Worm (Caenorhabditis elegans) whole organism, young adult: Measurements from ENCODE around the gene ergi-3.

Source experiments
- B0019.2 ChIP-seq: fragments of 200-800 bp; sonication (Bioruptor generic); conservative IDR thresholded peaks from 2 replicates; pipeline ENCODE4 v1.3.6; 2022; ENCODE audit warnings: missing genetic modification reagents, missing genetic modification characterization, missing compliant biosample characterization
- F39B2.1 ChIP-seq: fragments of 200-800 bp; sonication (Bioruptor generic); IDR thresholded peaks from 2 replicates; pipeline ENCODE4 v1.3.6; 2022; ENCODE audit warnings: missing genetic modification reagents, missing genetic modification characterization, missing compliant biosample characterization
- F52B5.7 ChIP-seq: sonication (generic microtip); optimal IDR thresholded peaks from 2 replicates; lab custom pipeline; 2016; ENCODE audit warnings: mild to moderate bottlenecking, missing genetic modification characterization, missing compliant biosample characterization
- T26A5.8 ChIP-seq: sonication (generic microtip); optimal IDR thresholded peaks from 2 replicates; lab custom pipeline; 2016; ENCODE audit warnings: missing genetic modification characterization, missing compliant biosample characterization
- Y79H2A.3 ChIP-seq: fragments of 200-800 bp; sonication (Bioruptor generic); conservative IDR thresholded peaks from 2 replicates; pipeline ENCODE4 v1.3.6; 2022; ENCODE audit warnings: missing genetic modification reagents, missing genetic modification characterization, missing compliant biosample characterization
- ZK185.1 ChIP-seq: sonication (generic microtip); optimal IDR thresholded peaks from 2 replicates; lab custom pipeline; 2016; ENCODE audit warnings: mild to moderate bottlenecking, missing genetic modification characterization, missing compliant biosample characterization; ENCODE audit not compliant: poor library complexity, severe bottlenecking
- akir-1 ChIP-seq: fragments of 200-800 bp; sonication (Bioruptor generic); optimal IDR thresholded peaks from 2 replicates; lab custom pipeline; 2018; ENCODE audit warnings: mild to moderate bottlenecking, missing genetic modification characterization, moderate library complexity, missing compliant biosample characterization
- attf-5 ChIP-seq: fragments of 200-800 bp; sonication (Bioruptor generic); optimal IDR thresholded peaks from 2 replicates; lab custom pipeline; 2018; ENCODE audit warnings: mild to moderate bottlenecking, missing genetic modification characterization, missing compliant biosample characterization
- ccch-3 ChIP-seq: fragments of 200-800 bp; sonication (Bioruptor generic); optimal IDR thresholded peaks from 2 replicates; lab custom pipeline; 2018; ENCODE audit warnings: mild to moderate bottlenecking, missing genetic modification characterization, missing compliant biosample characterization
- cebp-1 ChIP-seq, 2 experiments: fragments of 200-800 bp in 1 of 2; sonication (Bioruptor generic) in 1 of 2; sonication (generic microtip) in 1 of 2; IDR thresholded peaks in 1 of 2; optimal IDR thresholded peaks in 1 of 2; 2 replicates each; pipeline versions ENCODE4 v1.3.6 to Lab custom; 2017 to 2022; ENCODE audit warnings: missing compliant biosample characterization in 2 of 2, missing genetic modification characterization in 2 of 2, mild to moderate bottlenecking in 1 of 2, missing genetic modification reagents in 1 of 2, moderate library complexity in 1 of 2
- ceh-100 ChIP-seq: fragments of 200-800 bp; sonication (Bioruptor generic); IDR thresholded peaks from 2 replicates; pipeline ENCODE4 v1.3.6; 2022; ENCODE audit warnings: missing genetic modification reagents, missing genetic modification characterization, missing compliant biosample characterization
- ceh-27 ChIP-seq: fragments of 200-800 bp; sonication (Bioruptor generic); optimal IDR thresholded peaks from 2 replicates; lab custom pipeline; 2018; ENCODE audit warnings: mild to moderate bottlenecking, missing genetic modification characterization, moderate library complexity, missing compliant biosample characterization
- ceh-58 ChIP-seq: fragments of 200-800 bp; sonication (Bioruptor generic); IDR thresholded peaks from 2 replicates; pipeline ENCODE4 v1.3.6; 2022; ENCODE audit warnings: missing genetic modification characterization, missing compliant biosample characterization
- ekl-4 ChIP-seq: fragments of 200-800 bp; sonication (Bioruptor generic); IDR thresholded peaks from 2 replicates; pipeline ENCODE4 v1.3.6; 2022; ENCODE audit warnings: missing genetic modification reagents, missing genetic modification characterization, missing compliant biosample characterization
- let-607 ChIP-seq, 2 experiments: fragments of 200-800 bp in 1 of 2; sonication (Bioruptor generic) in 1 of 2; sonication (generic microtip) in 1 of 2; optimal IDR thresholded peaks; 2 replicates each; lab custom pipeline; 2016 to 2018; ENCODE audit warnings: mild to moderate bottlenecking in 2 of 2, missing compliant biosample characterization in 2 of 2, missing genetic modification characterization in 2 of 2, moderate library complexity in 2 of 2, missing genotype in 1 of 2
- madf-3 ChIP-seq: fragments of 200-800 bp; sonication (Bioruptor generic); IDR thresholded peaks from 2 replicates; pipeline ENCODE4 v1.3.6; 2022; ENCODE audit warnings: missing genetic modification reagents, missing genetic modification characterization, missing compliant biosample characterization
- madf-8 ChIP-seq: fragments of 200-800 bp; sonication (Bioruptor generic); conservative IDR thresholded peaks from 2 replicates; pipeline ENCODE4 v1.3.6; 2022; ENCODE audit warnings: missing genetic modification reagents, missing genetic modification characterization, missing compliant biosample characterization
- mel-28 ChIP-seq: sonication (generic microtip); optimal IDR thresholded peaks from 2 replicates; lab custom pipeline; 2016; ENCODE audit warnings: borderline replicate concordance, mild to moderate bottlenecking, missing genetic modification characterization, missing compliant biosample characterization
- nhr-179 ChIP-seq: sonication (generic microtip); optimal IDR thresholded peaks from 2 replicates; lab custom pipeline; 2016; ENCODE audit warnings: mild to moderate bottlenecking, missing genetic modification characterization, missing compliant biosample characterization
- nhr-80 ChIP-seq: sonication (generic microtip); optimal IDR thresholded peaks from 2 replicates; lab custom pipeline; 2016; ENCODE audit warnings: missing genetic modification characterization, missing compliant biosample characterization
- pbrm-1 ChIP-seq: fragments of 200-800 bp; sonication (Bioruptor generic); IDR thresholded peaks from 2 replicates; pipeline ENCODE4 v1.3.6; 2022; ENCODE audit warnings: missing genetic modification reagents, missing genetic modification characterization, missing compliant biosample characterization
- pha-4 ChIP-seq: fragments of 150-350 bp; sonication (generic microtip); optimal IDR thresholded peaks from 2 replicates; lab custom pipeline; 2014; ENCODE audit warnings: missing biosample characterization, missing genetic modification reagents, missing genetic modification characterization
- rcor-1 ChIP-seq: fragments of 200-800 bp; sonication (Bioruptor generic); IDR thresholded peaks from 2 replicates; pipeline ENCODE4 v1.3.6; 2022; ENCODE audit warnings: missing genetic modification reagents, missing genetic modification characterization, missing compliant biosample characterization
- rpc-1 ChIP-seq, 2 experiments: fragments of 150-350 bp in 1 of 2; sonication (generic microtip) in 1 of 2; optimal IDR thresholded peaks; 2 replicates each; lab custom pipeline; 2014 to 2018; ENCODE audit warnings: missing biosample characterization in 1 of 2, missing genetic modification characterization in 1 of 2, missing genetic modification reagents in 1 of 2, missing genotype in 1 of 2
- snpc-4 ChIP-seq, 5 experiments: fragments of 150-350 bp in 1 of 5; sonication (generic microtip) in 4 of 5; optimal IDR thresholded peaks; 2 replicates each; lab custom pipeline; 2014 to 2018; ENCODE audit warnings: missing genetic modification characterization in 5 of 5, missing biosample characterization in 3 of 5, antibody characterized with exemption in 2 of 5, mild to moderate bottlenecking in 2 of 5, missing compliant biosample characterization in 2 of 5, missing genotype in 2 of 5, moderate library complexity in 2 of 5, missing genetic modification reagents in 1 of 5
- tbx-9 ChIP-seq: sonication (generic microtip); optimal IDR thresholded peaks from 2 replicates; lab custom pipeline; 2016; ENCODE audit warnings: borderline replicate concordance, missing genetic modification characterization, inconsistent platforms, missing compliant biosample characterization
- zfh-2 ChIP-seq: fragments of 200-800 bp; sonication (Bioruptor generic); conservative IDR thresholded peaks from 2 replicates; pipeline ENCODE4 v1.3.6; 2022; ENCODE audit warnings: missing genetic modification reagents, missing genetic modification characterization, missing compliant biosample characterization
- ztf-6 ChIP-seq: fragments of 200-800 bp; sonication (Bioruptor generic); IDR thresholded peaks from 2 replicates; pipeline ENCODE4 v1.3.6; 2022; ENCODE audit warnings: missing genetic modification reagents, missing genetic modification characterization, missing compliant biosample characterization

ergi-3 gene

DNA sequence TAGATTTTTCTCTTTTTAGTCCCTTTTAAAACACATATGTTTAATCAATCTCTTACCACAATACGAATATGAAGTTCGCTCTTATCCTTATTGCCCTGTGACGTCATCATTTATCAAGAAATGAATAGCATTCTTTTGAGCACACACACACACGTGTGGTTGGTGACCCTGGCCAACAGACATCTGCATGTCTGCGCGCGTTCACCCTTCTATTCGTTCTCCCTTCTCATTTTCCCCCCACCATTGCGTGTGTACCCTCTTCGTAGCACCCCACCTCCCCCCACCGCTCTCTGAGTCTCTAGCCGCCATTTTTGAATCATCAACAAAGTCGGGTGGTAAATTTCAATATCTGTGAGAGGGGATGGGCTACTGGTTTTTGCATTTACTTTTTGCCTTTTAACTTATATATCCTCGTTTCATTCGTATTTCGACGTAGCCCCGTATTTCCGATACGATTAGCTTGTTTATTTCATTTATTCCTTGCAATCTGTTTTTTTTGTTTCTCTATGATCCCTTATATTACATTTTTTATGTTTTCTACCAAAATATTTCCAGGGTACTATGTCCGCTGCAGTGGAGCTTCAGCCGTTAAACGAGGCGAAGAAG lies 15.9 kb downstream of the ergi-3 start, which contains the start of gene ent-2 (continued):
- TF ChIP-seq ceh-100 (no peak), ccch-3 (no peak), tbx-9 (tag; lab: Kevin White, UChicago) (no peak), pha-4 (tag; lab: Kevin White, UChicago) (no peak), F52B5.7 (no peak), mel-28 (tag; lab: Kevin White, UChicago) (no peak), pbrm-1 (GFP tag; lab: Robert Waterston, UW) (no peak), zfh-2 (GFP tag; lab: Robert Waterston, UW) (peak; percentile 45; the same call in 1 of the 2 replicates), ekl-4 (GFP tag; lab: Robert Waterston, UW) (no peak), madf-8 (GFP tag; lab: Robert Waterston, UW) (no peak), madf-3 (GFP tag; lab: Robert Waterston, UW) (no peak), rpc-1 (optimal IDR thresholded peaks at IDR 0.05; lab: Kevin White, UChicago) (no peak), rpc-1 (tag; optimal IDR thresholded peaks at IDR 0.05; lab: Kevin White, UChicago) (no peak), Y79H2A.3 (no peak), nhr-80 (no peak), ceh-27 (GFP tag; lab: Kevin White, UChicago) (no peak), F39B2.1 (GFP tag; lab: Robert Waterston, UW) (no peak), ZK185.1 (no peak), T26A5.8 (no peak), cebp-1 (GFP tag; IDR thresholded peaks at IDR 0.05; lab: Robert Waterston, UW) (no peak), cebp-1 (tag; optimal IDR thresholded peaks at IDR 0.05; lab: Kevin White, UChicago) (no peak), B0019.2 (GFP tag; lab: Robert Waterston, UW) (no peak)

DNA sequence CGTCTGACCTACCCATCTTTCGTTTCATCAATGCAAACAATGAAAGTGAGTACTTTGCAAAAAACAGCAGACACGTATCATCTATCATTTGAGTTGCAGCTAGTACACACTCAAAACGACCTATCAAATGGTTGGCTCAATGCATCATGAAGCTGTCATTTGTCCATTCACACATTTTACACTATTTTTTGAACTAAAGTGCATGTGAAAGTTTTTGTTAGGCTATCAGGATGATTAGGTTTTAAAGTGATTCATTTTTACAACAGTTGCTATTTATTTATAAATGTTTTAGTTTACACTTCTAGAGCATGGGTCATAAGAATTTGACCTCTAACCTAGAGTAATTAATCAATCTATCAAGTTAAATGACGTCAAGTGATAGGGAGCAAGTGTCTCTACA lies 16.6 kb downstream of the ergi-3 start:
- TF ChIP-seq let-607 (tag; optimal IDR thresholded peaks at IDR 0.05; lab: Kevin White, UChicago) (peak in 1 of 2 experiments; percentile 50), akir-1 (GFP tag; lab: Kevin White, UChicago) (no peak), snpc-4 (GFP tag; optimal IDR thresholded peaks at IDR 0.05; lab: Kevin White, UChicago) (no peak), snpc-4 (tag; optimal IDR thresholded peaks at IDR 0.05; lab: Kevin White, UChicago) (no peak)
- TF ChIP-seq, all 124 proteins: peak for 1

DNA sequence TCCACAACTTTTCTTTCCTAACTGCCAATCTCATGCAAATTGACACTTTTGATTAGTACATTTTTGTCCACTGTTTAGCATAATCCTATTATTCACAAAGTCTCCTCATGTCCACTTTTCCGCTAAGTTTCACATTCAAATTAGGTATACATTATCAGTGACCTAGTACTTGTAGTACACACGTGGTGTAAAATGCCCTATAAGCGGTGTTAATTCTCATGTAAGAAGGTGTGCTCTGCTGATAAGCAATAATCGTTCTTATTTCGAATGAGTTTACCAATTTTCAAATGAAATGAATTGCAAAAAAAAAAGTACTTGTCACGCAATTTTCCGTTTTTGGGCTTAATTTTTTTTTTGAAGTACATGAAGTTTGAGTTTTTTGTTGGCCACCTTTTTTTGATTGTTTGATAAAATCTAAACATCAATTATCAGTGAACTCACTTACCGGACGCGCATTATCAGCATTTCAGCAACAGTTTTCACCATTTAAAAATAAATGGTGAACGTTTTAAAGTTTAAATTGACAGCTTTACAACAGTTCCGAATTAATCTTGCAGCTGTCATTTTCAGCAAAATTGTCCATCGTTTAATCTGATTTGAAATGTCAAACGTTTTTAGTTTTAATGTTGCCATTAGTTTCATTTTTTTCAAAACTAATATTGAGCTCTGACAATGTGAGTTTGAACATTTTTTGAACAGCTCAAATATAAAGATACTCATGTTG lies 17.7 kb downstream of the ergi-3 start:
- TF ChIP-seq nhr-80, result peak; percentile 81
- TF ChIP-seq ceh-58 (GFP tag; lab: Robert Waterston, UW), result no peak
- no peak for TF ChIP-seq attf-5 (GFP tag; lab: Kevin White, UChicago)
- peak; percentile 61 to 70 for TF ChIP-seq let-607 (tag; optimal IDR thresholded peaks at IDR 0.05; lab: Kevin White, UChicago)
- no peak for TF ChIP-seq ceh-100
- peak; percentile 20; the same call in 1 of the 2 replicates for TF ChIP-seq cebp-1 (GFP tag; IDR thresholded peaks at IDR 0.05; lab: Robert Waterston, UW)
- TF ChIP-seq cebp-1 (tag; optimal IDR thresholded peaks at IDR 0.05; lab: Kevin White, UChicago), result no peak
- TF ChIP-seq rcor-1 (GFP tag; lab: Robert Waterston, UW), result no peak
- no peak for TF ChIP-seq nhr-179 (tag; lab: Kevin White, UChicago)

DNA sequence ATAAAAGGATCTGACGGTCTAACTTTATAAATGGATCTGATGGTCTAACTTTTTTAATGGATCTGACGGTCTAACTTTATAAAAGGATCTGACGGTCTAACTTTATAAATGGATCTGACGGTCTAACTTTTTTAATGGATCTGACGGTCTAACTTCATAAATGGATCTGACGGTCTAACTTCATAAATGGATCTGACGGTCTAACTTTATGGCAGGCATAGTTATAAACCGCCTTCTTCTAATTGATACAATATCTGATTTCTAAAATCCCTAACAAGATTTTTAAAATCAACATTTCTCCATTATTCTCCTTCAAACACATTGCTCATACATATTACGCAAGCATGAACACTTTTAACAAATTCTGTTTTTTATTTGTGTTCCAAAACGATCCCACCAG lies 19.5 kb downstream of the ergi-3 start, which contains the start of gene K09A9.8:
Gene K09A9.8 (minus strand): TSS at position 101 of the 400 bp plus-strand sequence.
- no peak for TF ChIP-seq ztf-6
